Fruit fly (Drosophila melanogaster) whole organism, embryonic: ENCODE data around the gene CG5390.
A peak's percentile ranks its signal among the peaks of the same experiment; 100 is the strongest.

Source experiments
- Atf-2 ChIP-seq: fragments of 200-800 bp; sonication (Bioruptor generic); optimal IDR thresholded peaks from 2 replicates; lab custom pipeline; 2016; ENCODE audit warnings: missing biosample characterization, missing genetic modification characterization
- BEAF-32 ChIP-seq: fragments of 200-800 bp; sonication (Bioruptor generic); optimal IDR thresholded peaks from 3 replicates; lab custom pipeline; 2017; ENCODE audit warnings: missing biosample characterization, missing genetic modification characterization, mild to moderate bottlenecking, moderate library complexity, missing genetic modification reagents
- Blimp-1 ChIP-seq: fragments of 200-800 bp; sonication (Bioruptor generic); optimal IDR thresholded peaks from 3 replicates; lab custom pipeline; 2018; ENCODE audit warnings: missing biosample characterization, missing genetic modification characterization, mild to moderate bottlenecking, moderate library complexity, missing genetic modification reagents
- CG10321 ChIP-seq: fragments of 200-800 bp; sonication (Bioruptor generic); IDR thresholded peaks from 2 replicates; pipeline ENCODE4 v1.3.6; 2022; ENCODE audit warnings: missing biosample characterization, missing genetic modification characterization
- CG10654 ChIP-seq: fragments of 200-800 bp; sonication (Bioruptor generic); optimal IDR thresholded peaks from 2 replicates; lab custom pipeline; 2016; ENCODE audit warnings: missing biosample characterization, missing genetic modification characterization
- CG10979 ChIP-seq: fragments of 200-800 bp; sonication (Bioruptor generic); optimal IDR thresholded peaks from 2 replicates; lab custom pipeline; 2018; ENCODE audit warnings: missing biosample characterization, mild to moderate bottlenecking, missing genetic modification characterization, moderate library complexity
- CG13894 ChIP-seq: fragments of 200-800 bp; sonication (Bioruptor generic); optimal IDR thresholded peaks from 3 replicates; lab custom pipeline; 2018; ENCODE audit warnings: missing biosample characterization, mild to moderate bottlenecking, missing genetic modification characterization, moderate library complexity
- CG15514 ChIP-seq: fragments of 200-800 bp; sonication (Bioruptor generic); optimal IDR thresholded peaks from 3 replicates; lab custom pipeline; 2017; ENCODE audit warnings: missing biosample characterization, missing genetic modification characterization, mild to moderate bottlenecking, moderate library complexity, missing genetic modification reagents
- CG15601 ChIP-seq: fragments of 200-800 bp; sonication (Bioruptor generic); optimal IDR thresholded peaks from 3 replicates; lab custom pipeline; 2019; ENCODE audit warnings: missing biosample characterization, mild to moderate bottlenecking, missing genetic modification characterization, moderate library complexity
- CG1602 ChIP-seq: fragments of 200-800 bp; sonication (Bioruptor generic); optimal IDR thresholded peaks from 3 replicates; lab custom pipeline; 2016; ENCODE audit warnings: missing biosample characterization, missing genetic modification characterization
- CG17186 ChIP-seq: fragments of 200-800 bp; sonication (Bioruptor generic); optimal IDR thresholded peaks from 3 replicates; lab custom pipeline; 2017; ENCODE audit warnings: missing biosample characterization, missing genetic modification reagents, missing genetic modification characterization
- CG18262 ChIP-seq: fragments of 200-800 bp; optimal IDR thresholded peaks from 3 replicates; lab custom pipeline; 2019; ENCODE audit warnings: missing biosample characterization, mild to moderate bottlenecking, missing genetic modification characterization, moderate library complexity
- CG2120 ChIP-seq: fragments of 200-800 bp; sonication (Bioruptor generic); optimal IDR thresholded peaks from 3 replicates; lab custom pipeline; 2016; ENCODE audit warnings: missing biosample characterization, missing genetic modification characterization
- CG2875 ChIP-seq: fragments of 200-800 bp; sonication (Bioruptor generic); optimal IDR thresholded peaks from 2 replicates; lab custom pipeline; 2017; ENCODE audit warnings: missing biosample characterization, mild to moderate bottlenecking, missing genetic modification characterization, missing genetic modification reagents
- CG31224 ChIP-seq: fragments of 200-800 bp; sonication (Bioruptor generic); IDR thresholded peaks from 2 replicates; pipeline ENCODE4 v1.3.6; 2022; ENCODE audit warnings: missing biosample characterization, missing genetic modification characterization
- CG3995 ChIP-seq: fragments of 200-800 bp; sonication (Bioruptor generic); optimal IDR thresholded peaks from 3 replicates; lab custom pipeline; 2016; ENCODE audit warnings: missing biosample characterization, missing genetic modification characterization
- CG4328 ChIP-seq: fragments of 200-800 bp; sonication (Bioruptor generic); optimal IDR thresholded peaks from 3 replicates; lab custom pipeline; 2017; ENCODE audit warnings: missing biosample characterization, missing genetic modification reagents, missing genetic modification characterization
- CG4617 ChIP-seq: fragments of 200-800 bp; sonication (Bioruptor generic); optimal IDR thresholded peaks from 3 replicates; lab custom pipeline; 2016; ENCODE audit warnings: missing biosample characterization, missing genetic modification characterization, borderline replicate concordance
- CG4854 ChIP-seq: fragments of 200-800 bp; sonication (Bioruptor generic); optimal IDR thresholded peaks from 2 replicates; lab custom pipeline; 2016; ENCODE audit warnings: missing biosample characterization, missing genetic modification characterization, inconsistent platforms
- CG7987 ChIP-seq: fragments of 200-800 bp; sonication (Bioruptor generic); optimal IDR thresholded peaks from 2 replicates; lab custom pipeline; 2018; ENCODE audit warnings: missing biosample characterization, mild to moderate bottlenecking, missing genetic modification characterization, moderate library complexity
- CG8089 ChIP-seq: fragments of 200-800 bp; sonication (Bioruptor generic); optimal IDR thresholded peaks from 3 replicates; lab custom pipeline; 2016; ENCODE audit warnings: missing biosample characterization, missing genetic modification characterization
- Chrac-16 ChIP-seq: fragments of 200-800 bp; sonication (Bioruptor generic); optimal IDR thresholded peaks from 3 replicates; lab custom pipeline; 2016; ENCODE audit warnings: missing biosample characterization, missing genetic modification characterization
- CoRest ChIP-seq: fragments of 200-800 bp; sonication (Bioruptor generic); optimal IDR thresholded peaks from 3 replicates; lab custom pipeline; 2018; ENCODE audit warnings: missing biosample characterization, mild to moderate bottlenecking, missing genetic modification characterization, moderate library complexity
- Dek ChIP-seq: fragments of 200-800 bp; sonication (Bioruptor generic); optimal IDR thresholded peaks from 3 replicates; lab custom pipeline; 2019; ENCODE audit warnings: missing biosample characterization, mild to moderate bottlenecking, missing genetic modification characterization, moderate library complexity
- Dp ChIP-seq: fragments of 200-800 bp; sonication (Bioruptor generic); optimal IDR thresholded peaks from 2 replicates; lab custom pipeline; 2018; ENCODE audit warnings: missing biosample characterization, mild to moderate bottlenecking, missing genetic modification characterization, moderate library complexity
- E2f2 ChIP-seq: fragments of 200-800 bp; sonication (Bioruptor generic); IDR thresholded peaks from 2 replicates; pipeline ENCODE4 v1.3.6; 2022; ENCODE audit warnings: missing biosample characterization, missing genetic modification characterization
- Ets65A ChIP-seq: fragments of 200-800 bp; sonication (Bioruptor generic); peaks from one replicate; lab custom pipeline; 2016; ENCODE audit warnings: missing biosample characterization, missing genetic modification characterization
- Hmr ChIP-seq: fragments of 200-800 bp; sonication (Bioruptor generic); optimal IDR thresholded peaks from 3 replicates; lab custom pipeline; 2017; ENCODE audit warnings: mild to moderate bottlenecking, missing biosample characterization, missing genetic modification reagents, missing genetic modification characterization
- Hr51 ChIP-seq, 2 experiments: fragments of 200-800 bp; sonication (Bioruptor generic); optimal IDR thresholded peaks; 2 replicates in 1 of 2; 3 replicates in 1 of 2; lab custom pipeline; 2016 to 2018; ENCODE audit warnings: missing biosample characterization in 2 of 2, missing genetic modification characterization in 2 of 2, mild to moderate bottlenecking in 1 of 2, moderate library complexity in 1 of 2
- MBD-R2 ChIP-seq: fragments of 200-800 bp; sonication (Bioruptor generic); IDR thresholded peaks from 2 replicates; pipeline ENCODE4 v1.3.6; 2022; ENCODE audit warnings: missing biosample characterization, missing genetic modification characterization
- Poxn ChIP-seq: fragments of 200-800 bp; sonication (Bioruptor generic); IDR thresholded peaks from 2 replicates; pipeline ENCODE4 v1.3.6; 2022; ENCODE audit warnings: missing biosample characterization, missing genetic modification characterization
- Rfx ChIP-seq: fragments of 200-800 bp; sonication (Bioruptor generic); IDR thresholded peaks from 2 replicates; pipeline ENCODE4 v1.3.6; 2022; ENCODE audit warnings: missing biosample characterization, missing genetic modification characterization
- Scr ChIP-seq: fragments of 200-800 bp; sonication (Bioruptor generic); IDR thresholded peaks from 2 replicates; pipeline ENCODE4 v1.3.6; 2022; ENCODE audit warnings: missing biosample characterization, missing genetic modification characterization; ENCODE audit not compliant: partially characterized antibody
- Sin3A ChIP-seq: fragments of >200 bp; optimal IDR thresholded peaks from 2 replicates; lab custom pipeline; 2018
- Xbp1 ChIP-seq: fragments of 200-800 bp; sonication (Bioruptor generic); optimal IDR thresholded peaks from 3 replicates; lab custom pipeline; 2016; ENCODE audit warnings: missing biosample characterization, mild to moderate bottlenecking, missing genetic modification characterization
- YL-1 ChIP-seq: fragments of 200-800 bp; sonication (Bioruptor generic); optimal IDR thresholded peaks from 3 replicates; lab custom pipeline; 2017; ENCODE audit warnings: missing biosample characterization, mild to moderate bottlenecking, missing genetic modification characterization
- cg ChIP-seq: fragments of 200-800 bp; sonication (Bioruptor generic); optimal IDR thresholded peaks from 3 replicates; lab custom pipeline; 2019; ENCODE audit warnings: missing biosample characterization, mild to moderate bottlenecking, missing genetic modification characterization, moderate library complexity
- chinmo ChIP-seq: fragments of 200-800 bp; sonication (Bioruptor generic); IDR thresholded peaks from 4 replicates; pipeline ENCODE4 v1.3.6; 2022; ENCODE audit warnings: missing biosample characterization, missing genetic modification characterization; ENCODE audit not compliant: partially characterized antibody
- gfzf ChIP-seq: fragments of 200-800 bp; sonication (Bioruptor generic); optimal IDR thresholded peaks from 2 replicates; lab custom pipeline; 2016; ENCODE audit warnings: missing biosample characterization, mild to moderate bottlenecking, missing genetic modification characterization, moderate library complexity
- gt ChIP-seq: fragments of 200-800 bp; sonication (Bioruptor generic); IDR thresholded peaks from 2 replicates; pipeline ENCODE4 v1.3.6; 2022; ENCODE audit warnings: missing biosample characterization, missing genetic modification characterization
- jumu ChIP-seq: fragments of 200-800 bp; sonication (Bioruptor generic); optimal IDR thresholded peaks from 3 replicates; lab custom pipeline; 2016; ENCODE audit warnings: missing biosample characterization, missing genetic modification characterization
- mam ChIP-seq: fragments of 200-800 bp; sonication (Bioruptor generic); optimal IDR thresholded peaks from 3 replicates; lab custom pipeline; 2016; ENCODE audit warnings: missing biosample characterization, missing genetic modification characterization
- nom ChIP-seq: fragments of 200-800 bp; sonication (Bioruptor generic); optimal IDR thresholded peaks from 2 replicates; lab custom pipeline; 2017; ENCODE audit warnings: missing biosample characterization, missing genetic modification characterization, mild to moderate bottlenecking, moderate library complexity, missing genetic modification reagents
- pho ChIP-seq: fragments of 200-800 bp; sonication (Bioruptor generic); optimal IDR thresholded peaks from 2 replicates; lab custom pipeline; 2016; ENCODE audit warnings: missing biosample characterization, missing genetic modification characterization
- phol ChIP-seq: fragments of 200-800 bp; sonication (Bioruptor generic); optimal IDR thresholded peaks from 3 replicates; lab custom pipeline; 2018; ENCODE audit warnings: missing biosample characterization, mild to moderate bottlenecking, missing genetic modification characterization, moderate library complexity
- pita ChIP-seq: fragments of 200-800 bp; sonication (Bioruptor generic); optimal IDR thresholded peaks from 2 replicates; lab custom pipeline; 2017; ENCODE audit warnings: missing biosample characterization, mild to moderate bottlenecking, missing genetic modification characterization
- row ChIP-seq: fragments of 200-800 bp; sonication (Bioruptor generic); IDR thresholded peaks from 3 replicates; pipeline ENCODE4 v1.3.6; 2022; ENCODE audit warnings: missing biosample characterization, missing genetic modification characterization
- slbo ChIP-seq: fragments of 200-800 bp; sonication (Bioruptor generic); IDR thresholded peaks from 2 replicates; pipeline ENCODE4 v1.3.6; 2022; ENCODE audit warnings: missing biosample characterization, missing genetic modification characterization
- sug ChIP-seq: fragments of 200-800 bp; optimal IDR thresholded peaks from 2 replicates; lab custom pipeline; 2019; ENCODE audit warnings: missing biosample characterization, mild to moderate bottlenecking, missing genetic modification characterization, moderate library complexity
- unc-4 ChIP-seq: fragments of 200-800 bp; sonication (Bioruptor generic); IDR thresholded peaks from 2 replicates; pipeline ENCODE4 v1.3.6; 2022; ENCODE audit warnings: missing biosample characterization, missing genetic modification characterization; ENCODE audit not compliant: partially characterized antibody

Gene CG5390

dm6 chr2L:10303786-10304185, 2.6 kb downstream of the CG5390 start, which contains the start of gene nmd (continued):
- TF ChIP-seq nom (GFP tag; lab: Kevin White, UChicago) = peak; percentile 24
- peak; percentile 7 for TF ChIP-seq CG17186
- peak; percentile 26 for TF ChIP-seq CG13894 (tag; lab: Kevin White, UChicago)
- no peak for TF ChIP-seq CG1602 (GFP tag; lab: Kevin White, UChicago)
- TF ChIP-seq CG8089 = no peak
- peak; percentile 13 for TF ChIP-seq Xbp1 (GFP tag; lab: Kevin White, UChicago)
- TF ChIP-seq CG4617 (GFP tag; lab: Kevin White, UChicago) = peak; percentile 70
- peak; percentile 23 for TF ChIP-seq CG15601
- no peak for TF ChIP-seq pita (GFP tag; lab: Kevin White, UChicago)
- peak; percentile 82 for TF ChIP-seq CG15514 (GFP tag; lab: Kevin White, UChicago)
- peak; percentile 19 for TF ChIP-seq mam
- peak; percentile 21 for TF ChIP-seq phol
- no peak for TF ChIP-seq Poxn
- peak; percentile 57 for TF ChIP-seq Rfx (GFP tag; lab: Robert Waterston, UW)
- peak; percentile 86 for TF ChIP-seq gfzf (GFP tag; lab: Kevin White, UChicago)
- no peak for TF ChIP-seq gt
- peak; percentile 29 for TF ChIP-seq Dp
- peak; percentile 32 for TF ChIP-seq Hmr (GFP tag; lab: Kevin White, UChicago)
- TF ChIP-seq Atf-2 (GFP tag; lab: Kevin White, UChicago) = no peak
- TF ChIP-seq Blimp-1 (GFP tag; lab: Kevin White, UChicago) = no peak
- TF ChIP-seq CG10979 (tag; lab: Kevin White, UChicago) = peak; percentile 7
- peak; percentile 24 for TF ChIP-seq CoRest (tag; lab: Kevin White, UChicago)
- no peak for TF ChIP-seq CG18262 (tag; lab: Kevin White, UChicago)
- peak; percentile 89 for TF ChIP-seq MBD-R2 (GFP tag; lab: Robert Waterston, UW)
- TF ChIP-seq row = peak; percentile 81
- TF ChIP-seq E2f2 (GFP tag; lab: Robert Waterston, UW) = peak; percentile 35; the same call in 1 of the 2 replicates
- TF ChIP-seq CG4854 (GFP tag; lab: Kevin White, UChicago) = no peak
- TF ChIP-seq BEAF-32 = peak; percentile 41
- peak; percentile 3 for TF ChIP-seq CG10654 (GFP tag; lab: Kevin White, UChicago)
- peak; percentile 64 for TF ChIP-seq YL-1 (GFP tag; lab: Kevin White, UChicago)
- TF ChIP-seq Sin3A = peak; percentile 35
- TF ChIP-seq Hr51 (GFP tag; optimal IDR thresholded peaks at IDR 0.05; lab: Kevin White, UChicago) = peak in 1 of 2 experiments; percentile 24
- TF ChIP-seq Dek (tag; lab: Kevin White, UChicago) = peak; percentile 48
- peak; percentile 60 for TF ChIP-seq Ets65A (GFP tag; lab: Kevin White, UChicago)
- TF ChIP-seq CG3995 (GFP tag; lab: Kevin White, UChicago) = no peak
- TF ChIP-seq Chrac-16 (GFP tag; lab: Kevin White, UChicago) = peak; percentile 12
- TF ChIP-seq CG2120 (GFP tag; lab: Kevin White, UChicago) = peak; percentile 33
- no peak for TF ChIP-seq CG31224 (GFP tag; lab: Robert Waterston, UW)
- TF ChIP-seq unc-4 (GFP tag; lab: Robert Waterston, UW) = peak; percentile 30; the same call in 1 of the 2 replicates
- TF ChIP-seq Scr (GFP tag; lab: Robert Waterston, UW) = peak; percentile 19; the same call in 1 of the 2 replicates
- TF ChIP-seq CG7987 (GFP tag; lab: Kevin White, UChicago) = peak; percentile 17
- TF ChIP-seq slbo (GFP tag; lab: Robert Waterston, UW) = peak; percentile 35; the same call in 1 of the 2 replicates
- peak; percentile 74; the same call in 1 of the 4 replicates for TF ChIP-seq chinmo (GFP tag; lab: Robert Waterston, UW)
- no peak for TF ChIP-seq CG2875 (GFP tag; lab: Kevin White, UChicago)
- TF ChIP-seq CG4328 (GFP tag; lab: Kevin White, UChicago) = no peak
- 0 out of 2 replicates have a peak, but pooled peaks have one; percentile 21 for TF ChIP-seq CG10321 (GFP tag; lab: Robert Waterston, UW)
- TF ChIP-seq sug (tag; lab: Kevin White, UChicago) = peak; percentile 17
- TF ChIP-seq jumu (GFP tag; lab: Kevin White, UChicago) = no peak
- peak; percentile 5 for TF ChIP-seq pho
- peak; percentile 4 for TF ChIP-seq cg (GFP tag; lab: Kevin White, UChicago)
